In genomic region chr3L:9739629-9740028, dm6 we compare ENCODE assay signal across 2 fruit fly cellular contexts.
TF ChIP-seq lines count a peak whose summit lies in the region.

No protein-coding gene starts in this region.

TF ChIP-seq in whole organism, embryonic, 481 proteins besides CTCF, POLR2A, EP300 and RAD21 (continued from another document):
- TF ChIP-seq en (GFP tag; optimal IDR thresholded peaks at IDR 0.05; lab: Kevin White, UChicago) (no peak), cwo (GFP tag; optimal IDR thresholded peaks at IDR 0.05; lab: Kevin White, UChicago) (peak; percentile 26), Sox102F (GFP tag; optimal IDR thresholded peaks at IDR 0.05; lab: Kevin White, UChicago) (peak; percentile 8), lab (GFP tag; optimal IDR thresholded peaks at IDR 0.05; lab: Kevin White, UChicago) (peak; percentile 13), CG12071 (GFP tag; optimal IDR thresholded peaks at IDR 0.05; lab: Kevin White, UChicago) (peak; percentile 12), CG18262 (tag; optimal IDR thresholded peaks at IDR 0.05; lab: Kevin White, UChicago) (peak; percentile 46), CG17359 (tag; optimal IDR thresholded peaks at IDR 0.05; lab: Kevin White, UChicago) (peak; percentile 28), row (GFP tag; IDR thresholded peaks at IDR 0.05; lab: Robert Waterston, UW) (peak; percentile 52), CG30403 (GFP tag; optimal IDR thresholded peaks at IDR 0.05; lab: Kevin White, UChicago) (peak; percentile 40), CG15514 (GFP tag; optimal IDR thresholded peaks at IDR 0.05; lab: Kevin White, UChicago) (peak; percentile 7), CG1603 (tag; optimal IDR thresholded peaks at IDR 0.05; lab: Kevin White, UChicago) (no peak), Fer1 (GFP tag; optimal IDR thresholded peaks at IDR 0.05; lab: Kevin White, UChicago) (peak; percentile 25), sens (GFP tag; lab: Kevin White, UChicago) (peak; percentile 71), nau (GFP tag; optimal IDR thresholded peaks at IDR 0.05; lab: Kevin White, UChicago) (peak; percentile 3), CG15011 (GFP tag; optimal IDR thresholded peaks at IDR 0.05; lab: Kevin White, UChicago) (no peak), CG18599 (GFP tag; optimal IDR thresholded peaks at IDR 0.05; lab: Kevin White, UChicago) (peak; percentile 42), CG31388 (GFP tag; optimal IDR thresholded peaks at IDR 0.05; lab: Kevin White, UChicago) (no peak), phol (tag; optimal IDR thresholded peaks at IDR 0.05; lab: Kevin White, UChicago) (peak; percentile 15), CG2129 (GFP tag; IDR thresholded peaks at IDR 0.05; lab: Robert Waterston, UW; ENCODE audit: partially characterized antibody) (no peak), Drgx (GFP tag; IDR thresholded peaks at IDR 0.05; lab: Robert Waterston, UW) (peak; percentile 70), sob (GFP tag; IDR thresholded peaks at IDR 0.05; lab: Robert Waterston, UW) (0 out of 2 replicates have a peak, but pooled peaks have one; percentile 25), CG31441 (GFP tag; IDR thresholded peaks at IDR 0.05; lab: Robert Waterston, UW) (peak; percentile 54; the same call in 1 of the 2 replicates), CG17361 (GFP tag; IDR thresholded peaks at IDR 0.05; lab: Robert Waterston, UW) (peak; percentile 65), Xrp1 (GFP tag; IDR thresholded peaks at IDR 0.05; lab: Robert Waterston, UW) (peak; percentile 17; the same call in 1 of the 2 replicates), ems (GFP tag; optimal IDR thresholded peaks at IDR 0.05; lab: Kevin White, UChicago) (no peak), CG11696 (GFP tag; IDR thresholded peaks at IDR 0.05; lab: Robert Waterston, UW) (no peak), CG6689 (GFP tag; IDR thresholded peaks at IDR 0.05; lab: Robert Waterston, UW) (peak; percentile 60), CG3281 (GFP tag; optimal IDR thresholded peaks at IDR 0.05; lab: Kevin White, UChicago) (peak; percentile 6), Max (GFP tag; optimal IDR thresholded peaks at IDR 0.05; lab: Kevin White, UChicago) (no peak), Mes4 (GFP tag; optimal IDR thresholded peaks at IDR 0.05; lab: Kevin White, UChicago) (no peak), abd-A (tag; optimal IDR thresholded peaks at IDR 0.05; lab: Kevin White, UChicago) (no peak), sisA (GFP tag; IDR thresholded peaks at IDR 0.05; lab: Robert Waterston, UW) (0 out of 2 replicates have a peak, but pooled peaks have one; percentile 31), Dek (tag; optimal IDR thresholded peaks at IDR 0.05; lab: Kevin White, UChicago) (peak; percentile 23), Asciz (GFP tag; optimal IDR thresholded peaks at IDR 0.05; lab: Kevin White, UChicago) (peak; percentile 16), CG7556 (GFP tag; optimal IDR thresholded peaks at IDR 0.05; lab: Kevin White, UChicago) (peak; percentile 60), Hmr (GFP tag; optimal IDR thresholded peaks at IDR 0.05; lab: Kevin White, UChicago) (peak; percentile 46), CG14014 (GFP tag; IDR thresholded peaks at IDR 0.05; lab: Robert Waterston, UW) (no peak), ewg (GFP tag; optimal IDR thresholded peaks at IDR 0.05; lab: Kevin White, UChicago) (peak; percentile 57), unpg (GFP tag; optimal IDR thresholded peaks at IDR 0.05; lab: Kevin White, UChicago) (peak; percentile 33), da (GFP tag; optimal IDR thresholded peaks at IDR 0.05; lab: Kevin White, UChicago) (no peak), BtbVII (GFP tag; optimal IDR thresholded peaks at IDR 0.05; lab: Kevin White, UChicago) (peak; percentile 5), CG4282 (GFP tag; optimal IDR thresholded peaks at IDR 0.05; lab: Kevin White, UChicago) (no peak)
TF ChIP-seq in whole organism, embryonic: peak in this region for 42.

TF ChIP-seq in whole organism, prepupa, 60 proteins besides CTCF, POLR2A, EP300 and RAD21 (continued from another document):
- TF ChIP-seq CG15336 (GFP tag; IDR thresholded peaks at IDR 0.05; lab: Robert Waterston, UW) = peak; percentile 52
- no peak for TF ChIP-seq fd85E (GFP tag; optimal IDR thresholded peaks at IDR 0.05; lab: Kevin White, UChicago)
- no peak for TF ChIP-seq vri (GFP tag; optimal IDR thresholded peaks at IDR 0.05; lab: Kevin White, UChicago)
- TF ChIP-seq CG6808 (GFP tag; optimal IDR thresholded peaks at IDR 0.05; lab: Kevin White, UChicago) = peak; percentile 20
- peak; percentile 51 for TF ChIP-seq Ets96B (tag; optimal IDR thresholded peaks at IDR 0.05; lab: Kevin White, UChicago)
- TF ChIP-seq Lpt (GFP tag; optimal IDR thresholded peaks at IDR 0.05; lab: Kevin White, UChicago) = peak; percentile 16
- TF ChIP-seq CG10631 (GFP tag; optimal IDR thresholded peaks at IDR 0.05; lab: Kevin White, UChicago) = peak; percentile 34
- no peak for TF ChIP-seq Sox102F (GFP tag; optimal IDR thresholded peaks at IDR 0.05; lab: Kevin White, UChicago)
- no peak for TF ChIP-seq CG16779 (tag; optimal IDR thresholded peaks at IDR 0.05; lab: Kevin White, UChicago)
- peak; percentile 24 for TF ChIP-seq acj6 (GFP tag; optimal IDR thresholded peaks at IDR 0.05; lab: Kevin White, UChicago)
- no peak for TF ChIP-seq Gug (GFP tag; IDR thresholded peaks at IDR 0.05; lab: Robert Waterston, UW)
- TF ChIP-seq Hr38 (GFP tag; optimal IDR thresholded peaks at IDR 0.05; lab: Kevin White, UChicago) = no peak
- TF ChIP-seq ss (GFP tag; optimal IDR thresholded peaks at IDR 0.05; lab: Kevin White, UChicago) = no peak
- peak; percentile 18 for TF ChIP-seq CG11902 (GFP tag; optimal IDR thresholded peaks at IDR 0.05; lab: Kevin White, UChicago)
- TF ChIP-seq CG3032 (tag; optimal IDR thresholded peaks at IDR 0.05; lab: Kevin White, UChicago) = peak; percentile 50
- peak; percentile 38 for TF ChIP-seq Eip75B (GFP tag; optimal IDR thresholded peaks at IDR 0.05; lab: Kevin White, UChicago)
- TF ChIP-seq net (GFP tag; optimal IDR thresholded peaks at IDR 0.05; lab: Kevin White, UChicago) = no peak
- TF ChIP-seq spab (GFP tag; optimal IDR thresholded peaks at IDR 0.05; lab: Kevin White, UChicago) = no peak
- peak; percentile 39 for TF ChIP-seq esn (GFP tag; optimal IDR thresholded peaks at IDR 0.05; lab: Kevin White, UChicago)
- TF ChIP-seq CG31627 (GFP tag; optimal IDR thresholded peaks at IDR 0.05; lab: Kevin White, UChicago) = no peak
- peak; percentile 35 for TF ChIP-seq topi (GFP tag; optimal IDR thresholded peaks at IDR 0.05; lab: Kevin White, UChicago)
- TF ChIP-seq Smox (GFP tag; optimal IDR thresholded peaks at IDR 0.05; lab: Kevin White, UChicago) = no peak
- no peak for TF ChIP-seq CG7368 (GFP tag; optimal IDR thresholded peaks at IDR 0.05; lab: Kevin White, UChicago)
- TF ChIP-seq Hr4 (GFP tag; optimal IDR thresholded peaks at IDR 0.05; lab: Kevin White, UChicago) = peak; percentile 41
- TF ChIP-seq CG6163 (GFP tag; IDR thresholded peaks at IDR 0.05; lab: Robert Waterston, UW) = peak; percentile 46; the same call in 1 of the 3 replicates
- TF ChIP-seq Met (GFP tag; optimal IDR thresholded peaks at IDR 0.05; lab: Kevin White, UChicago) = no peak
- 0 out of 3 replicates have a peak, but pooled peaks have one; percentile 46 for TF ChIP-seq CG8119 (GFP tag; IDR thresholded peaks at IDR 0.05; lab: Robert Waterston, UW)
- no peak for TF ChIP-seq svp (GFP tag; lab: Kevin White, UChicago)
- TF ChIP-seq CG11762 (GFP tag; optimal IDR thresholded peaks at IDR 0.05; lab: Kevin White, UChicago; ENCODE audit: insufficient read depth) = no peak
- no peak for TF ChIP-seq fkh (GFP tag; optimal IDR thresholded peaks at IDR 0.05; lab: Kevin White, UChicago)
- no peak for TF ChIP-seq OdsH (GFP tag; optimal IDR thresholded peaks at IDR 0.05; lab: Kevin White, UChicago)
- peak; percentile 10 for TF ChIP-seq CG4318 (GFP tag; optimal IDR thresholded peaks at IDR 0.05; lab: Kevin White, UChicago)
- no peak for TF ChIP-seq CG11294 (GFP tag; IDR thresholded peaks at IDR 0.05; lab: Robert Waterston, UW)
- no peak for TF ChIP-seq Sox15 (GFP tag; optimal IDR thresholded peaks at IDR 0.05; lab: Kevin White, UChicago)
- TF ChIP-seq CG3919 (GFP tag; optimal IDR thresholded peaks at IDR 0.05; lab: Kevin White, UChicago) = peak; percentile 54
- no peak for TF ChIP-seq dsx (GFP tag; optimal IDR thresholded peaks at IDR 0.05; lab: Kevin White, UChicago; ENCODE audit: poor library complexity, severe bottlenecking)
